Fruit fly (Drosophila melanogaster): ENCODE measurements around the gene CG3618.

The CG3618 gene

DNA sequence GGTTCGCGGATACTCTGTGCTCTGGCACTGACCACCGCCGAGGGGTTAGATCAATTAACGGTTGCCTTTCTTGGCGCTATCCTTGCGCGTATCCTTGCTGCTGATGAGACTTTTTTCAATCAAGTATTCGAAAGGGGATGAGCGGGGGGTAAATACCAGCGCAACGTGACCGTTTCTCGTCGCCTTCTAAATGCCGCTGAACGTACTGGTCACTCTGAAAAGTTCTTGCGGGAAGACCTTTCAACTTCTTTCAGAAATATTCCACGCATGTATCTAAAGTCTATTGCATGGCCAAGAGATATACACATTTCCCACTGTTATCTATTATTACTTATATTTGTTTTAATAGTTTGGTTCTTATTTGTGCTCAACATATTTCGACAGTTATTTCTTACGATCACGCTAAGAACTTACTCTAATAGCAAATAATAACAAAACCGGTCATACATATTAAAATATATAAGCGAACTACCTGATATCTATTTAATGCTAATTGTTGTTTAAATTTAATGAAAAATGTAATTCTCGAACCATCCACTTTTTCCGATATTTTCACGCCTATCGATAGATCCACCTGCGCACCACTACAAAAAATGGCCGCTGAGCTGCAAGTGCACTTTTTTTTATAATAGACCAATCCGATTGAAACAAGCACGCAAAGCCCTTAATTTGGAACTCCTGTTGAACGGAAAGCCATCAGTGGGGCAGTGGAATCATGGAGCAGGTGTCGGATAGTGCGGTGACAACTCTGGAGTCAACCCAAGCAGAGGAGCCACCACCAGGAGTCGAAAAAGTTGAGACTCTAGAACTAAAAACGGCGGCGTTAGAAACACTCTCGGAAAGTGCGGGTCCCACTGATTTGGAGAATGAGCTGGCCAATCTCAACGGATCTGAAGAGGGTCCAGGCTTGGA is 6.5 kb downstream of the CG3618 start, which contains the start of the genes CG3634 and HIPP1 (continued):
- TF ChIP-seq unc-4 (GFP tag; IDR thresholded peaks at IDR 0.05; ENCODE audit: partially characterized antibody) (peak; percentile 69; the same call in 1 of the 2 replicates), CG33557 (GFP tag; optimal IDR thresholded peaks at IDR 0.05) (no peak), CG10321 (GFP tag; IDR thresholded peaks at IDR 0.05) (no peak), CG17328 (GFP tag; IDR thresholded peaks at IDR 0.05) (no peak), zen2 (GFP tag; IDR thresholded peaks at IDR 0.05; ENCODE audit: partially characterized antibody) (peak; percentile 52; the same call in 1 of the 3 replicates), CG10959 (GFP tag; IDR thresholded peaks at IDR 0.05) (no peak), CG6175 (GFP tag; IDR thresholded peaks at IDR 0.05) (no peak), HLH54F (GFP tag; optimal IDR thresholded peaks at IDR 0.05) (no peak), grn (GFP tag; optimal IDR thresholded peaks at IDR 0.05) (no peak), CG33213 (GFP tag; optimal IDR thresholded peaks at IDR 0.05) (no peak), CG6791 (GFP tag; IDR thresholded peaks at IDR 0.05; ENCODE audit: partially characterized antibody) (no peak), cas (GFP tag; IDR thresholded peaks at IDR 0.05) (no peak), en (GFP tag; optimal IDR thresholded peaks at IDR 0.05) (no peak), CG12769 (tag; optimal IDR thresholded peaks at IDR 0.05) (no peak), CG10543 (GFP tag; optimal IDR thresholded peaks at IDR 0.05) (no peak), CG4282 (GFP tag; optimal IDR thresholded peaks at IDR 0.05) (no peak), caup (GFP tag; optimal IDR thresholded peaks at IDR 0.05; ENCODE audit: severe bottlenecking) (no peak), Mrtf (GFP tag; IDR thresholded peaks at IDR 0.05) (no peak), sima (GFP tag; optimal IDR thresholded peaks at IDR 0.05) (no peak), Side (GFP tag; optimal IDR thresholded peaks at IDR 0.05) (no peak), Eip74EF (GFP tag; optimal IDR thresholded peaks at IDR 0.05) (no peak), CG12071 (GFP tag; optimal IDR thresholded peaks at IDR 0.05) (no peak), mam (GFP tag; optimal IDR thresholded peaks at IDR 0.05) (peak; percentile 9), gt (GFP tag; IDR thresholded peaks at IDR 0.05) (no peak), NC2α (GFP tag; optimal IDR thresholded peaks at IDR 0.05) (no peak), croc (GFP tag; conservative IDR thresholded peaks at IDR 0.05) (no peak), wor (GFP tag; IDR thresholded peaks at IDR 0.05) (no peak), Blimp-1 (GFP tag; optimal IDR thresholded peaks at IDR 0.05) (no peak), CG7963 (GFP tag; IDR thresholded peaks at IDR 0.05; ENCODE audit: partially characterized antibody) (no peak), Dip2 (GFP tag; IDR thresholded peaks at IDR 0.05) (no peak), CG18476 (GFP tag; optimal IDR thresholded peaks at IDR 0.05) (no peak), pan (optimal IDR thresholded peaks at IDR 0.05) (no peak), pan (GFP tag; optimal IDR thresholded peaks at IDR 0.05 in 1 of 2, IDR thresholded peaks at IDR 0.05 in 1 of 2) (peak in 1 of 2 experiments; percentile 21), trem (tag; optimal IDR thresholded peaks at IDR 0.05) (peak; percentile 82), row (GFP tag; IDR thresholded peaks at IDR 0.05) (peak; percentile 84), BEAF-32 (GFP tag; optimal IDR thresholded peaks at IDR 0.05) (peak; percentile 84), Dll (GFP tag; IDR thresholded peaks at IDR 0.05; ENCODE audit: partially characterized antibody) (peak; percentile 77), hth (optimal IDR thresholded peaks at IDR 0.05) (no peak), danr (GFP tag; IDR thresholded peaks at IDR 0.05) (no peak), CG12104 (GFP tag; optimal IDR thresholded peaks at IDR 0.05) (peak; percentile 39), sim (GFP tag; IDR thresholded peaks at IDR 0.05) (no peak), CG17186 (GFP tag; optimal IDR thresholded peaks at IDR 0.05) (peak; percentile 50), mld (GFP tag; IDR thresholded peaks at IDR 0.05; ENCODE audit: partially characterized antibody) (0 out of 3 replicates have a peak, but pooled peaks have one; percentile 7), CG17612 (GFP tag; IDR thresholded peaks at IDR 0.05) (no peak), TFAM (GFP tag; optimal IDR thresholded peaks at IDR 0.05) (no peak), nau (GFP tag; optimal IDR thresholded peaks at IDR 0.05) (no peak), Dip3 (GFP tag; optimal IDR thresholded peaks at IDR 0.05) (no peak), slp2 (GFP tag; optimal IDR thresholded peaks at IDR 0.05) (no peak), CG14860 (GFP tag; IDR thresholded peaks at IDR 0.05; ENCODE audit: partially characterized antibody) (peak; percentile 42; the same call in 2 of the 3 replicates)

Measured in whole organism, embryonic.